Fruit fly (Drosophila melanogaster) whole organism, embryonic: Measurements from ENCODE around the gene anchor.
A peak's percentile ranks its signal among the peaks of the same experiment; 100 is the strongest.

Experiments
- Adf1 ChIP-seq: fragments of 200-800 bp; sonication (Bioruptor generic); IDR thresholded peaks from 2 replicates; pipeline ENCODE4 v1.3.6; 2022; ENCODE audit warnings: missing biosample characterization, missing genetic modification characterization
- Aef1 ChIP-seq: fragments of 200-800 bp; sonication (Bioruptor generic); IDR thresholded peaks from 3 replicates; pipeline ENCODE4 v1.3.6; 2022; ENCODE audit warnings: missing biosample characterization, missing genetic modification characterization
- Antp ChIP-seq: fragments of 200-800 bp; sonication (Bioruptor generic); optimal IDR thresholded peaks from 3 replicates; lab custom pipeline; 2016; ENCODE audit warnings: missing biosample characterization, missing genetic modification characterization
- Atf3 ChIP-seq: fragments of 200-800 bp; sonication (Bioruptor generic); optimal IDR thresholded peaks from 3 replicates; lab custom pipeline; 2016; ENCODE audit warnings: missing biosample characterization, missing genetic modification characterization
- Awh ChIP-seq: fragments of 200-800 bp; sonication (Bioruptor generic); IDR thresholded peaks from 2 replicates; pipeline ENCODE4, ENCODE4 v1.3.6; 2022; ENCODE audit warnings: missing biosample characterization, missing genetic modification characterization
- CG10209 ChIP-seq: fragments of 200-800 bp; sonication (Bioruptor generic); optimal IDR thresholded peaks from 3 replicates; lab custom pipeline; 2017; ENCODE audit warnings: missing biosample characterization, mild to moderate bottlenecking, missing genetic modification characterization, missing genetic modification reagents
- CG10366 ChIP-seq: fragments of 200-800 bp; sonication (Bioruptor generic); IDR thresholded peaks from 2 replicates; pipeline ENCODE4 v1.3.6; 2022; ENCODE audit warnings: missing biosample characterization, missing genetic modification characterization
- CG10565 ChIP-seq: fragments of 200-800 bp; sonication (Bioruptor generic); optimal IDR thresholded peaks from 3 replicates; lab custom pipeline; 2016; ENCODE audit warnings: missing biosample characterization, mild to moderate bottlenecking, missing genetic modification characterization
- CG10654 ChIP-seq: fragments of 200-800 bp; sonication (Bioruptor generic); optimal IDR thresholded peaks from 2 replicates; lab custom pipeline; 2016; ENCODE audit warnings: missing biosample characterization, missing genetic modification characterization
- CG11560 ChIP-seq: fragments of 200-800 bp; sonication (Bioruptor generic); IDR thresholded peaks from 3 replicates; pipeline ENCODE4 v1.3.6; 2022; ENCODE audit warnings: missing biosample characterization, missing genetic modification characterization
- CG13624 ChIP-seq: fragments of 200-800 bp; sonication (Bioruptor generic); optimal IDR thresholded peaks from 2 replicates; lab custom pipeline; 2016; ENCODE audit warnings: missing biosample characterization, missing genetic modification characterization
- CG14014 ChIP-seq: fragments of 200-800 bp; sonication (Bioruptor generic); IDR thresholded peaks from 2 replicates; pipeline ENCODE4 v1.3.6; 2022; ENCODE audit warnings: missing biosample characterization, missing genetic modification characterization
- CG15269 ChIP-seq: fragments of 200-800 bp; sonication (Bioruptor generic); optimal IDR thresholded peaks from 2 replicates; lab custom pipeline; 2018; ENCODE audit warnings: missing biosample characterization, mild to moderate bottlenecking, missing genetic modification characterization, moderate library complexity
- CG1602 ChIP-seq: fragments of 200-800 bp; sonication (Bioruptor generic); optimal IDR thresholded peaks from 3 replicates; lab custom pipeline; 2016; ENCODE audit warnings: missing biosample characterization, missing genetic modification characterization
- CG18011 ChIP-seq: fragments of 200-800 bp; sonication (Bioruptor generic); optimal IDR thresholded peaks from 2 replicates; lab custom pipeline; 2017; ENCODE audit warnings: missing biosample characterization, missing genetic modification characterization, mild to moderate bottlenecking, moderate library complexity, missing genotype
- CG18764 ChIP-seq: fragments of 200-800 bp; sonication (Bioruptor generic); optimal IDR thresholded peaks from 3 replicates; lab custom pipeline; 2016; ENCODE audit warnings: missing biosample characterization, missing genetic modification characterization
- CG2889 ChIP-seq: fragments of 200-800 bp; sonication (Bioruptor generic); IDR thresholded peaks from 3 replicates; pipeline ENCODE4 v1.3.6; 2022; ENCODE audit warnings: missing biosample characterization, missing genetic modification characterization
- CG30020 ChIP-seq: fragments of 200-800 bp; optimal IDR thresholded peaks from 2 replicates; lab custom pipeline; 2019; ENCODE audit warnings: missing biosample characterization, mild to moderate bottlenecking, missing genetic modification characterization, moderate library complexity
- CG30403 ChIP-seq: fragments of 200-800 bp; sonication (Bioruptor generic); optimal IDR thresholded peaks from 3 replicates; lab custom pipeline; 2016; ENCODE audit warnings: missing biosample characterization, missing genetic modification characterization
- CG31441 ChIP-seq: fragments of 200-800 bp; sonication (Bioruptor generic); IDR thresholded peaks from 2 replicates; pipeline ENCODE4 v1.3.6; 2022; ENCODE audit warnings: missing biosample characterization, missing genetic modification characterization
- CG4854 ChIP-seq: fragments of 200-800 bp; sonication (Bioruptor generic); optimal IDR thresholded peaks from 2 replicates; lab custom pipeline; 2016; ENCODE audit warnings: missing biosample characterization, missing genetic modification characterization, inconsistent platforms
- CG6654 ChIP-seq: fragments of 200-800 bp; sonication (Bioruptor generic); optimal IDR thresholded peaks from 2 replicates; lab custom pipeline; 2017; ENCODE audit warnings: missing biosample characterization, mild to moderate bottlenecking, missing genetic modification characterization
- CG7271 ChIP-seq: fragments of 200-800 bp; sonication (Bioruptor generic); optimal IDR thresholded peaks from 2 replicates; lab custom pipeline; 2018; ENCODE audit warnings: missing biosample characterization, mild to moderate bottlenecking, missing genetic modification characterization, moderate library complexity
- CG8478 ChIP-seq: fragments of >200 bp; optimal IDR thresholded peaks from 2 replicates; lab custom pipeline; 2018
- CkIIα-i1 ChIP-seq: fragments of 200-800 bp; sonication (Bioruptor generic); IDR thresholded peaks from 2 replicates; pipeline ENCODE4 v1.3.6; 2022; ENCODE audit warnings: missing biosample characterization, missing genetic modification characterization
- Dbx ChIP-seq: fragments of 200-800 bp; sonication (Bioruptor generic); IDR thresholded peaks from 3 replicates; pipeline ENCODE4 v1.3.6; 2022; ENCODE audit warnings: missing biosample characterization, missing genetic modification characterization
- Hmr ChIP-seq: fragments of 200-800 bp; sonication (Bioruptor generic); optimal IDR thresholded peaks from 3 replicates; lab custom pipeline; 2017; ENCODE audit warnings: mild to moderate bottlenecking, missing biosample characterization, missing genetic modification reagents, missing genetic modification characterization
- Hr39 ChIP-seq: fragments of >200 bp; optimal IDR thresholded peaks from 2 replicates; lab custom pipeline; 2017
- Max ChIP-seq: fragments of 200-800 bp; sonication (Bioruptor generic); optimal IDR thresholded peaks from 2 replicates; lab custom pipeline; 2016; ENCODE audit warnings: missing biosample characterization, mild to moderate bottlenecking, missing genetic modification characterization
- Poxn ChIP-seq: fragments of 200-800 bp; sonication (Bioruptor generic); IDR thresholded peaks from 2 replicates; pipeline ENCODE4 v1.3.6; 2022; ENCODE audit warnings: missing biosample characterization, missing genetic modification characterization
- Side ChIP-seq: fragments of 200-800 bp; sonication (Bioruptor generic); optimal IDR thresholded peaks from 2 replicates; lab custom pipeline; 2016; ENCODE audit warnings: missing biosample characterization, missing genetic modification characterization
- Trl ChIP-seq, 3 experiments: fragments of >200 bp in 2 of 3; fragments of 200-800 bp in 1 of 3; sonication (Bioruptor generic) in 1 of 3; optimal IDR thresholded peaks; 2 replicates in 1 of 3; 3 replicates in 2 of 3; lab custom pipeline; 2016 to 2017; ENCODE audit warnings: missing biosample characterization in 1 of 3, missing genetic modification characterization in 1 of 3
- abd-A ChIP-seq: fragments of 200-800 bp; sonication (Bioruptor generic); optimal IDR thresholded peaks from 3 replicates; lab custom pipeline; 2019; ENCODE audit warnings: missing biosample characterization, mild to moderate bottlenecking, missing genetic modification characterization, moderate library complexity
- crol ChIP-seq: fragments of 200-800 bp; sonication (Bioruptor generic); IDR thresholded peaks from 2 replicates; pipeline ENCODE4 v1.3.6; 2022; ENCODE audit warnings: missing biosample characterization, missing genetic modification characterization
- emc ChIP-seq: fragments of 200-800 bp; sonication (Bioruptor generic); optimal IDR thresholded peaks from 2 replicates; lab custom pipeline; 2016; ENCODE audit warnings: missing biosample characterization, missing genetic modification characterization
- ewg ChIP-seq: fragments of 200-800 bp; sonication (Bioruptor generic); optimal IDR thresholded peaks from 3 replicates; lab custom pipeline; 2017; ENCODE audit warnings: mild to moderate bottlenecking, missing biosample characterization, missing genetic modification reagents, missing genetic modification characterization
- fru ChIP-seq: fragments of >200 bp; optimal IDR thresholded peaks from 2 replicates; lab custom pipeline; 2017
- gce ChIP-seq: fragments of 200-800 bp; sonication (Bioruptor generic); IDR thresholded peaks from 3 replicates; pipeline ENCODE4 v1.3.6; 2022; ENCODE audit warnings: missing biosample characterization, missing genetic modification characterization
- her ChIP-seq: fragments of 200-800 bp; sonication (Bioruptor generic); optimal IDR thresholded peaks from 2 replicates; lab custom pipeline; 2016; ENCODE audit warnings: missing biosample characterization, missing genetic modification characterization
- inv ChIP-seq: fragments of 200-800 bp; sonication (Bioruptor generic); IDR thresholded peaks from 2 replicates; pipeline ENCODE4 v1.3.6; 2022; ENCODE audit warnings: missing biosample characterization, missing genetic modification characterization; ENCODE audit not compliant: partially characterized antibody
- kni ChIP-seq: fragments of 200-800 bp; sonication (Bioruptor generic); optimal IDR thresholded peaks from 3 replicates; lab custom pipeline; 2017; ENCODE audit warnings: mild to moderate bottlenecking, missing biosample characterization, missing genetic modification reagents, missing genetic modification characterization
- mam ChIP-seq: fragments of 200-800 bp; sonication (Bioruptor generic); optimal IDR thresholded peaks from 3 replicates; lab custom pipeline; 2016; ENCODE audit warnings: missing biosample characterization, missing genetic modification characterization
- nau ChIP-seq: fragments of 200-800 bp; sonication (Bioruptor generic); optimal IDR thresholded peaks from 3 replicates; lab custom pipeline; 2017; ENCODE audit warnings: missing biosample characterization, mild to moderate bottlenecking, missing genetic modification characterization, missing genetic modification reagents
- sd ChIP-seq: fragments of 200-800 bp; sonication (Bioruptor generic); optimal IDR thresholded peaks from 3 replicates; lab custom pipeline; 2018; ENCODE audit warnings: missing biosample characterization, mild to moderate bottlenecking, missing genetic modification characterization, moderate library complexity
- so ChIP-seq: fragments of 200-800 bp; sonication (Bioruptor generic); IDR thresholded peaks from 3 replicates; pipeline ENCODE4 v1.3.6; 2022; ENCODE audit warnings: missing biosample characterization, missing genetic modification characterization
- stc ChIP-seq: fragments of 200-800 bp; sonication (Bioruptor generic); IDR thresholded peaks from 2 replicates; pipeline ENCODE4 v1.3.6; 2022; ENCODE audit warnings: missing biosample characterization, missing genetic modification characterization
- sug ChIP-seq: fragments of 200-800 bp; optimal IDR thresholded peaks from 2 replicates; lab custom pipeline; 2019; ENCODE audit warnings: missing biosample characterization, mild to moderate bottlenecking, missing genetic modification characterization, moderate library complexity
- tio ChIP-seq: fragments of 200-800 bp; sonication (Bioruptor generic); optimal IDR thresholded peaks from 2 replicates; lab custom pipeline; 2017; ENCODE audit warnings: missing biosample characterization, missing genetic modification characterization, inconsistent platforms
- vnd ChIP-seq: fragments of 200-800 bp; sonication (Bioruptor generic); IDR thresholded peaks from 3 replicates; pipeline ENCODE4 v1.3.6; 2022; ENCODE audit warnings: missing biosample characterization, missing genetic modification characterization; ENCODE audit not compliant: partially characterized antibody
- yki ChIP-seq: fragments of >200 bp; optimal IDR thresholded peaks from 3 replicates; lab custom pipeline; 2018

Gene anchor

dm6 chr3L:17658423-17659267, 37.0 kb downstream of the anchor start (continued):
- peak; percentile 93 for TF ChIP-seq her (GFP tag; lab: Kevin White, UChicago)
- peak; percentile 70 for TF ChIP-seq tio
- TF ChIP-seq Poxn, result peak; percentile 57; the same call in 1 of the 2 replicates
- TF ChIP-seq CG2889 (GFP tag; lab: Robert Waterston, UW), result peak; percentile 92
- peak; percentile 90 for TF ChIP-seq Side (GFP tag; lab: Kevin White, UChicago)
- no peak for TF ChIP-seq sug (tag; lab: Kevin White, UChicago)
- peak; percentile 89 for TF ChIP-seq gce
- TF ChIP-seq CG6654 (GFP tag; lab: Kevin White, UChicago), result peak; percentile 42
- TF ChIP-seq CkIIα-i1, result peak; percentile 50; the same call in 1 of the 2 replicates
- TF ChIP-seq inv, result no peak
- peak; percentile 68 for TF ChIP-seq CG18764
- TF ChIP-seq CG13624 (GFP tag; lab: Kevin White, UChicago), result peak; percentile 93
- peak; percentile 82 for TF ChIP-seq CG11560 (tag; lab: Robert Waterston, UW)
- peak; percentile 73 for TF ChIP-seq sd
- peak; percentile 92 for TF ChIP-seq CG14014 (GFP tag; lab: Robert Waterston, UW)
- TF ChIP-seq CG7271 (tag; lab: Kevin White, UChicago), result no peak
- TF ChIP-seq CG4854, result peak; percentile 75
- TF ChIP-seq crol (GFP tag; lab: Robert Waterston, UW), result 0 out of 2 replicates have a peak, but pooled peaks have one; percentile 27
- TF ChIP-seq Adf1 (GFP tag; lab: Robert Waterston, UW), result peak; percentile 74
- TF ChIP-seq Dbx (GFP tag; lab: Robert Waterston, UW), result peak; percentile 95
- TF ChIP-seq CG1602, result peak; percentile 77
- TF ChIP-seq mam, result peak; percentile 96
- peak; percentile 50 to 72 for TF ChIP-seq Trl (optimal IDR thresholded peaks at IDR 0.05; lab: Kevin White, UChicago)
- peak; percentile 91 for TF ChIP-seq Trl (GFP tag; optimal IDR thresholded peaks at IDR 0.05; lab: Kevin White, UChicago)
- peak; percentile 71 for TF ChIP-seq CG31441
- peak; percentile 80 for TF ChIP-seq CG30403
- peak; percentile 93 for TF ChIP-seq stc (GFP tag; lab: Robert Waterston, UW)
- TF ChIP-seq Aef1 (GFP tag; lab: Robert Waterston, UW), result peak; percentile 92
- TF ChIP-seq yki (lab: Kevin White, UChicago), result no peak
- peak; percentile 62 for TF ChIP-seq Max (GFP tag; lab: Kevin White, UChicago)
- peak; percentile 74 for TF ChIP-seq CG10654 (GFP tag; lab: Kevin White, UChicago)
- TF ChIP-seq emc (GFP tag; lab: Kevin White, UChicago), result peak; percentile 89
- TF ChIP-seq ewg (GFP tag; lab: Kevin White, UChicago), result peak; percentile 68
- TF ChIP-seq CG18011 (GFP tag; lab: Kevin White, UChicago), result peak; percentile 76
- peak; percentile 92 for TF ChIP-seq so (GFP tag; lab: Robert Waterston, UW)
- peak; percentile 78 for TF ChIP-seq abd-A (tag; lab: Kevin White, UChicago)
- no peak for TF ChIP-seq fru (lab: Kevin White, UChicago)
- peak; percentile 95 for TF ChIP-seq Antp (GFP tag; lab: Kevin White, UChicago)
- TF ChIP-seq CG8478 (lab: Kevin White, UChicago), result no peak
- peak; percentile 6 for TF ChIP-seq CG30020 (tag; lab: Kevin White, UChicago)
- peak; percentile 41 for TF ChIP-seq CG10565 (GFP tag; lab: Kevin White, UChicago)
- peak; percentile 84 for TF ChIP-seq Atf3
- peak; percentile 84 for TF ChIP-seq CG10209 (GFP tag; lab: Kevin White, UChicago)
- TF ChIP-seq kni (GFP tag; lab: Kevin White, UChicago), result peak; percentile 56
- peak; percentile 93 for TF ChIP-seq CG10366
- TF ChIP-seq Hr39 (lab: Kevin White, UChicago), result no peak
- TF ChIP-seq Hmr (GFP tag; lab: Kevin White, UChicago), result peak; percentile 92
- TF ChIP-seq Awh (GFP tag; lab: Robert Waterston, UW), result peak; percentile 86
- TF ChIP-seq vnd (GFP tag; lab: Robert Waterston, UW), result no peak
- TF ChIP-seq nau (GFP tag; lab: Kevin White, UChicago), result peak; percentile 78
- peak; percentile 83 for TF ChIP-seq CG15269 (tag; lab: Kevin White, UChicago)
